Worm (Caenorhabditis elegans): Measurements from ENCODE around the gene F22B3.8.
"Not testable (repeated sequence)": the region's sequence is repeated elsewhere in the genome, so short reads cannot be mapped to it uniquely, and the experiment has no call there.

- not testable (repeated sequence) for TF ChIP-seq dao-5, him-1 (tag; optimal IDR thresholded peaks at IDR 0.05)
Observed at ce11 chrIV:11416724-11417123, 8.0 kb downstream of the F22B3.8 start, which contains the start of gene F22B3.5.

Data from whole organism, L4/young adult.